Fruit fly (Drosophila melanogaster) whole organism, wandering third instar larva: ENCODE data around the gene CG43800.

Experiments used
- Abd-B ChIP-seq: fragments of >200 bp; optimal IDR thresholded peaks from 2 replicates; lab custom pipeline; 2017; ENCODE audit warnings: missing biosample characterization, missing genetic modification characterization
- CG32264 ChIP-seq: fragments of 200-800 bp; sonication (Bioruptor generic); optimal IDR thresholded peaks from 2 replicates; lab custom pipeline; 2016; ENCODE audit warnings: missing biosample characterization, missing genetic modification characterization
- CG9705 ChIP-seq: fragments of 200-800 bp; sonication (Bioruptor generic); optimal IDR thresholded peaks from 2 replicates; lab custom pipeline; 2018; ENCODE audit warnings: missing biosample characterization, mild to moderate bottlenecking, missing genetic modification characterization
- CrebA ChIP-seq: fragments of 200-800 bp; sonication (Bioruptor generic); optimal IDR thresholded peaks from 2 replicates; lab custom pipeline; 2016; ENCODE audit warnings: missing biosample characterization, mild to moderate bottlenecking, missing genetic modification characterization, borderline replicate concordance
- Dfd ChIP-seq: fragments of >200 bp; optimal IDR thresholded peaks from 2 replicates; lab custom pipeline; 2017; ENCODE audit warnings: missing biosample characterization, missing genetic modification characterization
- GATAd ChIP-seq: sonication (Bioruptor generic); optimal IDR thresholded peaks from 2 replicates; lab custom pipeline; 2016; ENCODE audit warnings: missing biosample characterization, missing genetic modification characterization
- HLH106 ChIP-seq: fragments of 200-800 bp; optimal IDR thresholded peaks from 3 replicates; lab custom pipeline; 2019; ENCODE audit warnings: missing biosample characterization, mild to moderate bottlenecking, missing genetic modification characterization, moderate library complexity
- Hnf4 ChIP-seq: fragments of 200-800 bp; sonication (Bioruptor generic); optimal IDR thresholded peaks from 2 replicates; lab custom pipeline; 2016; ENCODE audit warnings: missing biosample characterization, mild to moderate bottlenecking, missing genetic modification characterization
- Hr78 ChIP-seq: fragments of >200 bp; optimal IDR thresholded peaks from 2 replicates; lab custom pipeline; 2017; ENCODE audit warnings: missing biosample characterization, missing genetic modification characterization
- Hr83 ChIP-seq: fragments of 200-300 bp; sonication (Bioruptor generic); optimal IDR thresholded peaks from 2 replicates; lab custom pipeline; 2016; ENCODE audit warnings: missing biosample characterization, mild to moderate bottlenecking, missing genetic modification characterization, moderate library complexity; ENCODE audit not compliant: poor library complexity, severe bottlenecking
- Jra ChIP-seq: sonication (Bioruptor generic); optimal IDR thresholded peaks from 2 replicates; lab custom pipeline; 2016; ENCODE audit warnings: missing biosample characterization, missing genetic modification characterization
- Mio ChIP-seq: sonication (Bioruptor generic); optimal IDR thresholded peaks from 2 replicates; lab custom pipeline; 2016; ENCODE audit warnings: missing biosample characterization, missing genetic modification characterization
- Myc ChIP-seq: fragments of >200 bp; optimal IDR thresholded peaks from 2 replicates; lab custom pipeline; 2017
- N ChIP-seq: fragments of >200 bp; optimal IDR thresholded peaks from 2 replicates; lab custom pipeline; 2018; ENCODE audit warnings: missing biosample characterization, missing external identifiers, missing genetic modification characterization
- OdsH ChIP-seq: fragments of 200-800 bp; sonication (Bioruptor generic); optimal IDR thresholded peaks from 2 replicates; lab custom pipeline; 2016; ENCODE audit warnings: missing biosample characterization, mild to moderate bottlenecking, missing genetic modification characterization
- Sp1 ChIP-seq: fragments of 200-800 bp; sonication (Bioruptor generic); optimal IDR thresholded peaks from 3 replicates; lab custom pipeline; 2019; ENCODE audit warnings: missing biosample characterization, mild to moderate bottlenecking, missing genetic modification characterization, moderate library complexity
- Vsx2 ChIP-seq: fragments of 200-300, 225-300 bp; sonication (Bioruptor generic); optimal IDR thresholded peaks from 2 replicates; lab custom pipeline; 2018; ENCODE audit warnings: missing biosample characterization, missing genetic modification characterization; ENCODE audit not compliant: partially characterized antibody
- br ChIP-seq: fragments of 200-800 bp; sonication (Bioruptor generic); optimal IDR thresholded peaks from 2 replicates; lab custom pipeline; 2016; ENCODE audit warnings: missing biosample characterization, missing genetic modification characterization
- brk ChIP-seq: fragments of 200-800 bp; sonication (Bioruptor generic); optimal IDR thresholded peaks from 2 replicates; lab custom pipeline; 2016; ENCODE audit warnings: missing biosample characterization, mild to moderate bottlenecking, missing genetic modification characterization
- dl ChIP-seq, 2 experiments: fragments of 175-275, 200-275 bp in 1 of 2; fragments of 200-275 bp in 1 of 2; sonication (Bioruptor generic); optimal IDR thresholded peaks; lab custom pipeline; 2018; ENCODE audit warnings: mild to moderate bottlenecking in 2 of 2, missing biosample characterization in 2 of 2, missing genetic modification characterization in 2 of 2, moderate library complexity in 2 of 2; ENCODE audit not compliant: partially characterized antibody in 2 of 2, insufficient read depth in 1 of 2
- dmrt93B ChIP-seq: fragments of 200-800 bp; sonication (Bioruptor generic); optimal IDR thresholded peaks from 2 replicates; lab custom pipeline; 2018; ENCODE audit warnings: missing biosample characterization, mild to moderate bottlenecking, missing genetic modification characterization
- dsf ChIP-seq: sonication (Bioruptor generic); optimal IDR thresholded peaks from 2 replicates; lab custom pipeline; 2016; ENCODE audit warnings: missing biosample characterization, missing genetic modification characterization, borderline replicate concordance
- ey ChIP-seq: fragments of 200-800 bp; sonication (Bioruptor generic); optimal IDR thresholded peaks from 2 replicates; lab custom pipeline; 2016; ENCODE audit warnings: missing biosample characterization, missing genetic modification characterization
- foxo ChIP-seq, 2 experiments: fragments of 200-800 bp; sonication (Bioruptor generic); optimal IDR thresholded peaks; 2 replicates in 1 of 2; 3 replicates in 1 of 2; lab custom pipeline; 2016 to 2017; ENCODE audit warnings: missing biosample characterization in 2 of 2, missing genetic modification characterization in 2 of 2
- fru ChIP-seq: fragments of 200-800 bp; sonication (Bioruptor generic); optimal IDR thresholded peaks from 3 replicates; lab custom pipeline; 2016; ENCODE audit warnings: missing biosample characterization, mild to moderate bottlenecking, missing genetic modification characterization
- h ChIP-seq: fragments of 200-800 bp; sonication (Bioruptor generic); optimal IDR thresholded peaks from 3 replicates; lab custom pipeline; 2016; ENCODE audit warnings: missing biosample characterization, mild to moderate bottlenecking, missing genetic modification characterization
- jim ChIP-seq: fragments of 175-275, 200-325 bp; sonication (Bioruptor generic); optimal IDR thresholded peaks from 2 replicates; lab custom pipeline; 2016; ENCODE audit warnings: missing biosample characterization, mild to moderate bottlenecking, missing genetic modification characterization
- lola ChIP-seq: fragments of >200 bp; optimal IDR thresholded peaks from 2 replicates; lab custom pipeline; 2017; ENCODE audit warnings: missing biosample characterization, missing genetic modification characterization
- pan ChIP-seq: fragments of >200 bp; optimal IDR thresholded peaks from 2 replicates; lab custom pipeline; 2017
- psq ChIP-seq: fragments of 200-800 bp; sonication (Bioruptor generic); optimal IDR thresholded peaks from 3 replicates; lab custom pipeline; 2017; ENCODE audit warnings: missing biosample characterization, mild to moderate bottlenecking, missing genetic modification characterization, moderate library complexity
- rgr ChIP-seq: fragments of 200-800 bp; sonication (Bioruptor generic); optimal IDR thresholded peaks from 3 replicates; lab custom pipeline; 2016; ENCODE audit warnings: missing biosample characterization, mild to moderate bottlenecking, missing genetic modification characterization
- sage ChIP-seq: fragments of 200-800 bp; sonication (Bioruptor generic); optimal IDR thresholded peaks from 2 replicates; lab custom pipeline; 2016; ENCODE audit warnings: missing biosample characterization, mild to moderate bottlenecking, missing genetic modification characterization
- sv ChIP-seq: fragments of 200-800 bp; sonication (Bioruptor generic); optimal IDR thresholded peaks from 3 replicates; lab custom pipeline; 2016; ENCODE audit warnings: missing biosample characterization, missing genetic modification characterization
- tai ChIP-seq: sonication (Bioruptor generic); optimal IDR thresholded peaks from 2 replicates; lab custom pipeline; 2016; ENCODE audit warnings: missing biosample characterization, missing genetic modification characterization
- usp ChIP-seq: fragments of >200 bp; optimal IDR thresholded peaks from 2 replicates; lab custom pipeline; 2017; ENCODE audit warnings: missing biosample characterization, missing genetic modification characterization
- woc ChIP-seq: sonication (Bioruptor generic); optimal IDR thresholded peaks from 2 replicates; lab custom pipeline; 2016; ENCODE audit warnings: missing biosample characterization, mild to moderate bottlenecking, missing genetic modification characterization

Gene CG43800

DNA sequence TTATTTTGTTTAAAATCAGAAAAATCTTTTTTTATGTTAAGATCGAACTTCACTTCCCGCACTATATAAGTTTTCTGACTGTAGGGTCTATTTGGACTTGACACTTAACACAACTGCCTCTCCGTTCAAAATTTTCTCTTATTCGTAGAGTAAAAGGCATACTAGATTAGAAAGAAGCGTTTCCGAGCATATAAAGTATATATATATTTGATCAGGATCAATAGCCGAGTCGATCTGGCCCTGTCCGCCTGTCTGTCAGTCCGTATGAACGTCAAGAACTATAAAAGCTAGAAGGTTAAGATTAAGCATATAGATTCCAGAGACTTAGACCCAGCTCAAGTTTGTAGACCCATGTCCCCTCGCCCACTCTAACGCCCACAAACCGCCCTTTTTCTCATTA lies at the start of gene CG43800:
Gene CG43800 (minus strand): TSS at position 101 of the 400 bp plus-strand sequence.
- TF ChIP-seq N (GFP tag; lab: Kevin White, UChicago) (no peak), Vsx2 (no peak), OdsH (GFP tag; lab: Kevin White, UChicago) (no peak), GATAd (no peak), h (GFP tag; lab: Kevin White, UChicago) (no peak), Hnf4 (no peak), CrebA (GFP tag; lab: Kevin White, UChicago) (no peak), woc (no peak), ey (no peak), Sp1 (GFP tag; lab: Kevin White, UChicago) (no peak)

DNA sequence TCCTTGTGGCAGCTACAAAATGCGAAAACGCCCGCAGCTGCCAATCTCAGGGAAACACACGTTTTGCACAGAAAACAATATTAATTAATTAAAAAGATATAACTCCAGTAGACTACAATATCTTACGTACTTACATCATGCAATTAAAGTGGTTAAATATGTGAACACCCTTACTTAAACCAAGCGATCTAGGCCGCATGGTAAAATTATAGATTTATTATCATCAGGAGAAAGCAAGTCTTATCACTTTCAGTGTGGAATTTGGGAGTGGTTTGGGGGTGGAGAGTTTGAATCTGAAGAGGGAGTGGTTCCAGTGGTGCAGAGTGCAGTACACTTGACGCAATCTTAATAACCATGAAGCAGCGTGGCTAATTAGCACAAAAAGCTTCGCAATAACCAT lies 49.5 kb upstream of the CG43800 start:
- TF ChIP-seq N (GFP tag; lab: Kevin White, UChicago) (no peak), Hr83 (GFP tag; lab: Kevin White, UChicago) (no peak), Mio (GFP tag; lab: Kevin White, UChicago) (no peak), fru (GFP tag; lab: Kevin White, UChicago) (no peak), HLH106 (tag; lab: Kevin White, UChicago) (no peak), ey (no peak), dl (GFP tag; optimal IDR thresholded peaks at IDR 0.05; lab: Kevin White, UChicago; ENCODE audit: insufficient read depth in 1 of 2, partially characterized antibody in 2 of 2) (no peak), CrebA (GFP tag; lab: Kevin White, UChicago) (no peak), CG9705 (GFP tag; lab: Kevin White, UChicago) (no peak)

DNA sequence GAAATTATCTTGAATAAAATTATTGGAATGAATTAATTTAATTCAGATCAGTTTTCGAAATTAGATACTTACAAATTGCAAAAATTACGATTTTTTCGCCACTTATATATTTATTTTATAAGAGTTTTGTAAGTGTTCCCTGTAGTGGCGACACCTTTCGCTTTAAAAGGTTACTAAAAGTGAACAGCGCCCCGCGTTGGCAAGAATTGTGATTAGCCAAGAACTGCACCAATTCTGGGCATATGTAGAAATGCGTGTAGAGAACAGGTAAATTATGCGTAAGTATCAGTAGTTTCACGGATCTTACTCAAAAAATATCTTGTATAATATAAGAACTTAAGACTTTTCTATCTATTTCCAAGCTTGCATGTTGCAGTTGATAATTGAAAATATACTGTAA lies 48.8 kb upstream of the CG43800 start:
- peak; percentile 30 for TF ChIP-seq br (GFP tag; lab: Kevin White, UChicago)
- TF ChIP-seq ey = peak; percentile 26
- no peak for TF ChIP-seq dsf (GFP tag; lab: Kevin White, UChicago)
- peak in 1 of 2 experiments; percentile 61 for TF ChIP-seq foxo (GFP tag; optimal IDR thresholded peaks at IDR 0.05; lab: Kevin White, UChicago)
- peak; percentile 97 for TF ChIP-seq Myc (lab: Kevin White, UChicago)
- no peak for TF ChIP-seq Hr78 (GFP tag; lab: Kevin White, UChicago)
- TF ChIP-seq rgr = peak; percentile 54
- peak; percentile 14 for TF ChIP-seq Hr83 (GFP tag; lab: Kevin White, UChicago)
- no peak for TF ChIP-seq pan (lab: Kevin White, UChicago)
- no peak for TF ChIP-seq dl (GFP tag; optimal IDR thresholded peaks at IDR 0.05; lab: Kevin White, UChicago; ENCODE audit: insufficient read depth in 1 of 2, partially characterized antibody in 2 of 2)
- TF ChIP-seq dmrt93B = peak; percentile 44
- no peak for TF ChIP-seq brk (GFP tag; lab: Kevin White, UChicago)
- peak; percentile 64 for TF ChIP-seq h (GFP tag; lab: Kevin White, UChicago)
- TF ChIP-seq Vsx2 = peak; percentile 29
- TF ChIP-seq Hnf4 = peak; percentile 26
- TF ChIP-seq tai = peak; percentile 27
- no peak for TF ChIP-seq sage (GFP tag; lab: Kevin White, UChicago)
- TF ChIP-seq Mio (GFP tag; lab: Kevin White, UChicago) = no peak
- TF ChIP-seq Dfd = no peak
- TF ChIP-seq OdsH (GFP tag; lab: Kevin White, UChicago) = peak; percentile 33
- TF ChIP-seq fru (GFP tag; lab: Kevin White, UChicago) = peak; percentile 29
- TF ChIP-seq jim (GFP tag; lab: Kevin White, UChicago) = peak; percentile 18
- no peak for TF ChIP-seq Abd-B (GFP tag; lab: Kevin White, UChicago)
- no peak for TF ChIP-seq CrebA (GFP tag; lab: Kevin White, UChicago)
- TF ChIP-seq psq (GFP tag; lab: Kevin White, UChicago) = peak; percentile 12
- peak; percentile 49 for TF ChIP-seq HLH106 (tag; lab: Kevin White, UChicago)
- TF ChIP-seq sv (GFP tag; lab: Kevin White, UChicago) = peak; percentile 17

DNA sequence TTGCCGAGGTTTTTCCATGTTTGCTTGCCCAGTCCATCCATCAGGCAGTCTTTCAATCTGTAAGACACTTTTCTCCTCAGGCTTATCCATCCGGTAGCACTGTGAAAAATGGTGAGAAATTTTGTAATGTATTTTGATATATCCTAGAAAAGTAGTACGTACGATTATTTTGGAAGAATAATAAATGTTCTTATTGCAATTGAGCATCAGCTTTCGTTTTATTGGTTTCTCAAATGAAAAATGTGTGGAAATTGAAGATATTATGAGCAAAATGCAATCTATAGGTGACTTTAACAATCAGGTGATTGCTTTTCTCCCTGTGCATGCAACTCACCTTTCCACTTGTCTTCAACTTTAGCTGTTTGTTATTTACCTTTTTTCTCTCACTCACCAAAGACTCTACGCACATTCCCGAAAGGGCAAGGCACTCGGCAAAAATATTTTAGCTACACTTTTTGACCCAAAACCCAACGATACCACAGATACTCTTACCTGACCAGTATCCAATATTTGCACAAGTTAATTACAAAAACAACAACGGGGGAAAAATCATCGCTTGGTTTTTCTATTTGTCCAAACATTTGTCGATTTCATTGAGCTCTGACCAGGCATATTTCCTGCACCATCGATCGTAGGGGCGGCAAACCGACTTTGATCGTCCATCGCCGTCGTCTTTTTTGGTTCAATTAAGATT lies 45.1 kb upstream of the CG43800 start:
- TF ChIP-seq sv (GFP tag; lab: Kevin White, UChicago) (no peak), Jra (GFP tag; lab: Kevin White, UChicago) (no peak), Vsx2 (no peak), fru (GFP tag; lab: Kevin White, UChicago) (no peak), HLH106 (tag; lab: Kevin White, UChicago) (no peak), Mio (GFP tag; lab: Kevin White, UChicago) (no peak), OdsH (GFP tag; lab: Kevin White, UChicago) (no peak), CG32264 (GFP tag; lab: Kevin White, UChicago) (no peak), GATAd (no peak), tai (no peak), jim (GFP tag; lab: Kevin White, UChicago) (no peak), brk (GFP tag; lab: Kevin White, UChicago) (no peak), Dfd (no peak), lola (GFP tag; lab: Kevin White, UChicago) (no peak), usp (GFP tag; lab: Kevin White, UChicago) (no peak), ey (no peak), dsf (GFP tag; lab: Kevin White, UChicago) (no peak), N (GFP tag; lab: Kevin White, UChicago) (no peak), Hr78 (GFP tag; lab: Kevin White, UChicago) (no peak), CG9705 (GFP tag; lab: Kevin White, UChicago) (no peak)
